Fruit fly (Drosophila melanogaster): ENCODE results near the gene CG42852.

CG42852 gene

DNA sequence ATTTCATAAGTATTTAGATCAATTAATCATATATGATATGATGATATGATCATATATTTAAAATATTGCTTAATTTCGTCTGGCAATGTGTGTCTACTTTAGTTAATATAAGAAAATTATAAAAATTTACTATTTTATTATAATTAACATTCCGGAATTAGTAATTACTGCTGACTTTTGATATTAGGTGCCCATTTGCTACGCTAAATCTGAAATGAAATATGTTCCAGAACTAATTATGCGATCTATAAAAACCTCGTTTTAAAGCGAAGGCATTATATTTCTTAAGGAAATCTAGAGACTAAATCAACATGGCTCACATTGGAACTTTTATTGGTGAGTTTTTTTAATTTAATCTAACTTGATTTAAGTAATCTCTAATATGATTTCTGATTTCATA lies at the start of gene CG42852:
CG42852 (plus strand) TSS at position 301 of the 400 bp plus-strand sequence.
- TF ChIP-seq br (GFP tag; optimal IDR thresholded peaks at IDR 0.05), result no peak
- TF ChIP-seq N (GFP tag; optimal IDR thresholded peaks at IDR 0.05), result no peak
- TF ChIP-seq fru (GFP tag; optimal IDR thresholded peaks at IDR 0.05), result no peak
- TF ChIP-seq Dif (GFP tag; optimal IDR thresholded peaks at IDR 0.05; ENCODE audit: partially characterized antibody), result no peak
- no peak for TF ChIP-seq jim (GFP tag; optimal IDR thresholded peaks at IDR 0.05)
- TF ChIP-seq Jra (GFP tag; optimal IDR thresholded peaks at IDR 0.05), result no peak
- TF ChIP-seq dsf (GFP tag; optimal IDR thresholded peaks at IDR 0.05; ENCODE audit: borderline replicate concordance), result no peak
- TF ChIP-seq ey (GFP tag; optimal IDR thresholded peaks at IDR 0.05), result no peak
- TF ChIP-seq OdsH (GFP tag; optimal IDR thresholded peaks at IDR 0.05), result no peak
- TF ChIP-seq Myc (optimal IDR thresholded peaks at IDR 0.05), result no peak
- no peak for TF ChIP-seq CG32264 (GFP tag; optimal IDR thresholded peaks at IDR 0.05)
- no peak for TF ChIP-seq brk (GFP tag; optimal IDR thresholded peaks at IDR 0.05)
- no peak for TF ChIP-seq foxo (GFP tag; optimal IDR thresholded peaks at IDR 0.05)
- no peak for TF ChIP-seq CrebA (GFP tag; optimal IDR thresholded peaks at IDR 0.05; ENCODE audit: borderline replicate concordance)
- TF ChIP-seq tai (GFP tag; optimal IDR thresholded peaks at IDR 0.05), result no peak
- TF ChIP-seq Rel (GFP tag; optimal IDR thresholded peaks at IDR 0.05), result no peak
- no peak for TF ChIP-seq Rel (tag; optimal IDR thresholded peaks at IDR 0.05)
- TF ChIP-seq Sp1 (GFP tag; optimal IDR thresholded peaks at IDR 0.05), result no peak
- TF ChIP-seq pan (optimal IDR thresholded peaks at IDR 0.05), result no peak
- TF ChIP-seq Dfd (GFP tag; optimal IDR thresholded peaks at IDR 0.05), result no peak
- no peak for TF ChIP-seq dmrt93B (GFP tag; optimal IDR thresholded peaks at IDR 0.05)

DNA sequence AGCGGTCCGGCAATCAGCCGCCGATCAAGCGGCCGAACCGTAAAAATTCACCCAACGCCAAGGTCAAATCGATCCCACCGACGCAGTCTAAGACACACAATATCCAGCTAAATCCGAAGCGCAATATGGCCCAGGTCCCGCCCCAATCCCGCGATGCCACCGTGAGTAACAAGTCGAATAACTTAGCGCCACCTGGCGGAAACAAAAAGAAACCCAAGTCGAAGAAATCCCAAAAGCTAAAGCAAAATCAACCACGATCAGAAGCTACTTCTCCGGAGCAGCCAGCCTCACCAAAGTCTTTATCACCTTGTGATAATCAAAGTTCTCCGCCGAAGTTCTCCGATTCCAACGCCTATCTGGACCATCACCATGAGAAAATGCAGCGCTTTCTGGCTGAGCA lies 49.7 kb upstream of the CG42852 start:
- no peak for TF ChIP-seq rgr (GFP tag; optimal IDR thresholded peaks at IDR 0.05)

DNA sequence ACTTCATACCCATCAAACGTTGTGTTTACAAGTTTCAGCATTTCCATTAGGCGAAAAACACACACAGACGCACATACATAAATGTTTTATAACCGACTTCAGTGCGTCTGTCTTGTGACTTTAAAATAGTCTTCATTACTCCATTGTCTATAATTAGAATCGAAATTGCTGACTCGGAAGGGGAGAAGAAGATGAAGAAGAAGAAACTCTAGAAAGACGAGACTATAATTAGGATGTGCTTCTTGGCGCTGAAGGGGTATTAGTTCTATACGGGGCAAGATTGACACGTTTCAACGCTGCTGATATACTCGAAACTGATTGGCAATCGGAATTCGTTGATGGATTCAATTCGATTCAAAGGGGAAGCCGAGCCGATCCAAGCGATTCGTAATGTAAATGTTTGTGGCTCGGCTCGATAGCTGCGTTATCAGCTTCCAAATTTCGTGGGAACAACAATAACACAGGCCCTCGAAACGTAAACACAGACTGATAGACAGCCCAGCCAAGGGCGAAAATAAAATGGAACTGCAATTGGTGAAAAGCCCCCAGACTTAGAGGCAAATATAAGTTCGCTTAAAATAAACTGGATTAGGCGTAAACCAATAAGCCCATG lies 46.4 kb upstream of the CG42852 start:
- TF ChIP-seq Rel (GFP tag; optimal IDR thresholded peaks at IDR 0.05), result no peak
- TF ChIP-seq Rel (tag; optimal IDR thresholded peaks at IDR 0.05), result peak; percentile 29
- TF ChIP-seq CrebA (GFP tag; optimal IDR thresholded peaks at IDR 0.05; ENCODE audit: borderline replicate concordance), result no peak
- no peak for TF ChIP-seq sage (GFP tag; optimal IDR thresholded peaks at IDR 0.05)

- TF ChIP-seq foxo (GFP tag; optimal IDR thresholded peaks at IDR 0.05), result no peak
- no peak for TF ChIP-seq Rel (GFP tag; optimal IDR thresholded peaks at IDR 0.05)
- TF ChIP-seq Rel (tag; optimal IDR thresholded peaks at IDR 0.05), result no peak
- peak; percentile 43 for TF ChIP-seq HLH106 (tag; optimal IDR thresholded peaks at IDR 0.05)
- TF ChIP-seq usp (GFP tag; optimal IDR thresholded peaks at IDR 0.05), result no peak
- TF ChIP-seq sage (GFP tag; optimal IDR thresholded peaks at IDR 0.05), result peak; percentile 13
- peak; percentile 48 for TF ChIP-seq Hnf4 (GFP tag; optimal IDR thresholded peaks at IDR 0.05)
- TF ChIP-seq rgr (GFP tag; optimal IDR thresholded peaks at IDR 0.05), result peak; percentile 22
- peak; percentile 10 for TF ChIP-seq brk (GFP tag; optimal IDR thresholded peaks at IDR 0.05)
- peak; percentile 1 for TF ChIP-seq OdsH (GFP tag; optimal IDR thresholded peaks at IDR 0.05)
- peak; percentile 16 for TF ChIP-seq woc (GFP tag; optimal IDR thresholded peaks at IDR 0.05)
- TF ChIP-seq CG9705 (GFP tag; optimal IDR thresholded peaks at IDR 0.05), result no peak
- peak; percentile 40 for TF ChIP-seq jim (GFP tag; optimal IDR thresholded peaks at IDR 0.05)
Measured at dm6 chr3L:16709673-16710257, 45.5 kb upstream of the CG42852 start.

dm6 chr3L:16710258-16711020 lies 44.9 kb upstream of the CG42852 start:
- TF ChIP-seq Hr83 (GFP tag; optimal IDR thresholded peaks at IDR 0.05; ENCODE audit: poor library complexity, severe bottlenecking) (no peak), h (GFP tag; optimal IDR thresholded peaks at IDR 0.05) (peak; percentile 17), ey (GFP tag; optimal IDR thresholded peaks at IDR 0.05) (peak; percentile 17), Dfd (GFP tag; optimal IDR thresholded peaks at IDR 0.05) (no peak), Dif (GFP tag; optimal IDR thresholded peaks at IDR 0.05; ENCODE audit: partially characterized antibody) (no peak), brk (GFP tag; optimal IDR thresholded peaks at IDR 0.05) (no peak), dmrt93B (GFP tag; optimal IDR thresholded peaks at IDR 0.05) (peak; percentile 24), dsf (GFP tag; optimal IDR thresholded peaks at IDR 0.05; ENCODE audit: borderline replicate concordance) (no peak), Jra (GFP tag; optimal IDR thresholded peaks at IDR 0.05) (no peak), foxo (GFP tag; optimal IDR thresholded peaks at IDR 0.05) (peak in 1 of 2 experiments; percentile 65), GATAd (GFP tag; optimal IDR thresholded peaks at IDR 0.05) (no peak), usp (GFP tag; optimal IDR thresholded peaks at IDR 0.05) (no peak), Vsx2 (GFP tag; optimal IDR thresholded peaks at IDR 0.05; ENCODE audit: partially characterized antibody) (no peak), CG9705 (GFP tag; optimal IDR thresholded peaks at IDR 0.05) (peak; percentile 4), sage (GFP tag; optimal IDR thresholded peaks at IDR 0.05) (no peak), Hr78 (GFP tag; optimal IDR thresholded peaks at IDR 0.05) (no peak), CG32264 (GFP tag; optimal IDR thresholded peaks at IDR 0.05) (no peak), Rel (GFP tag; optimal IDR thresholded peaks at IDR 0.05) (no peak), Rel (tag; optimal IDR thresholded peaks at IDR 0.05) (no peak), Hnf4 (GFP tag; optimal IDR thresholded peaks at IDR 0.05) (no peak), lola (GFP tag; optimal IDR thresholded peaks at IDR 0.05) (no peak), dl (GFP tag; optimal IDR thresholded peaks at IDR 0.05; ENCODE audit: insufficient read depth in 1 of 2, partially characterized antibody in 2 of 2) (no peak), Myc (optimal IDR thresholded peaks at IDR 0.05) (no peak), fru (GFP tag; optimal IDR thresholded peaks at IDR 0.05) (peak; percentile 24), N (GFP tag; optimal IDR thresholded peaks at IDR 0.05) (no peak), Sp1 (GFP tag; optimal IDR thresholded peaks at IDR 0.05) (peak; percentile 48), pan (optimal IDR thresholded peaks at IDR 0.05) (no peak), CrebA (GFP tag; optimal IDR thresholded peaks at IDR 0.05; ENCODE audit: borderline replicate concordance) (no peak), OdsH (GFP tag; optimal IDR thresholded peaks at IDR 0.05) (peak; percentile 21)
